Fruit fly (Drosophila melanogaster) whole organism, embryonic: ENCODE data around the gene Drgx.

ENCODE experiments used
- BEAF-32 ChIP-seq: fragments of 200-800 bp; sonication (Bioruptor generic); optimal IDR thresholded peaks from 3 replicates; lab custom pipeline; 2017; ENCODE audit warnings: missing biosample characterization, missing genetic modification characterization, mild to moderate bottlenecking, moderate library complexity, missing genetic modification reagents
- Bgb ChIP-seq: fragments of 200-800 bp; sonication (Bioruptor generic); IDR thresholded peaks from 2 replicates; pipeline ENCODE4 v1.3.6; 2022; ENCODE audit warnings: missing biosample characterization, missing genetic modification characterization; ENCODE audit not compliant: partially characterized antibody
- CG10209 ChIP-seq: fragments of 200-800 bp; sonication (Bioruptor generic); optimal IDR thresholded peaks from 3 replicates; lab custom pipeline; 2017; ENCODE audit warnings: missing biosample characterization, mild to moderate bottlenecking, missing genetic modification characterization, missing genetic modification reagents
- CG10431 ChIP-seq: fragments of 200-800 bp; sonication (Bioruptor generic); optimal IDR thresholded peaks from 3 replicates; lab custom pipeline; 2018; ENCODE audit warnings: missing biosample characterization, mild to moderate bottlenecking, missing genetic modification characterization
- CG11504 ChIP-seq: fragments of 200-800 bp; sonication (Bioruptor generic); optimal IDR thresholded peaks from 3 replicates; lab custom pipeline; 2019; ENCODE audit warnings: missing biosample characterization, mild to moderate bottlenecking, missing genetic modification characterization, moderate library complexity
- CG12236 ChIP-seq: fragments of 200-800 bp; sonication (Bioruptor generic); optimal IDR thresholded peaks from 2 replicates; lab custom pipeline; 2016; ENCODE audit warnings: missing biosample characterization, missing genetic modification characterization
- CG12391 ChIP-seq: fragments of 200-800 bp; sonication (Bioruptor generic); optimal IDR thresholded peaks from 3 replicates; lab custom pipeline; 2018; ENCODE audit warnings: missing biosample characterization, mild to moderate bottlenecking, missing genetic modification characterization, moderate library complexity
- CG13287 ChIP-seq: fragments of 200-800 bp; sonication (Bioruptor generic); IDR thresholded peaks from 2 replicates; pipeline ENCODE4 v1.3.6; 2022; ENCODE audit warnings: missing biosample characterization, missing genetic modification characterization; ENCODE audit not compliant: partially characterized antibody
- CG14860 ChIP-seq: fragments of 200-800 bp; sonication (Bioruptor generic); IDR thresholded peaks from 3 replicates; pipeline ENCODE4 v1.3.6; 2022; ENCODE audit warnings: missing biosample characterization, missing genetic modification characterization; ENCODE audit not compliant: partially characterized antibody
- CG17186 ChIP-seq: fragments of 200-800 bp; sonication (Bioruptor generic); optimal IDR thresholded peaks from 3 replicates; lab custom pipeline; 2017; ENCODE audit warnings: missing biosample characterization, missing genetic modification reagents, missing genetic modification characterization
- CG2202 ChIP-seq: fragments of 200-800 bp; sonication (Bioruptor generic); optimal IDR thresholded peaks from 2 replicates; lab custom pipeline; 2018; ENCODE audit warnings: missing biosample characterization, mild to moderate bottlenecking, missing genetic modification characterization
- CG42726 ChIP-seq: fragments of 200-800 bp; sonication (Bioruptor generic); IDR thresholded peaks from 2 replicates; pipeline ENCODE4 v1.3.6; 2022; ENCODE audit warnings: missing biosample characterization, missing genetic modification characterization; ENCODE audit not compliant: partially characterized antibody
- CG4854 ChIP-seq: fragments of 200-800 bp; sonication (Bioruptor generic); optimal IDR thresholded peaks from 2 replicates; lab custom pipeline; 2016; ENCODE audit warnings: missing biosample characterization, missing genetic modification characterization, inconsistent platforms
- CG7987 ChIP-seq: fragments of 200-800 bp; sonication (Bioruptor generic); optimal IDR thresholded peaks from 2 replicates; lab custom pipeline; 2018; ENCODE audit warnings: missing biosample characterization, mild to moderate bottlenecking, missing genetic modification characterization, moderate library complexity
- CG8089 ChIP-seq: fragments of 200-800 bp; sonication (Bioruptor generic); optimal IDR thresholded peaks from 3 replicates; lab custom pipeline; 2016; ENCODE audit warnings: missing biosample characterization, missing genetic modification characterization
- CG8388 ChIP-seq: fragments of 200-800 bp; sonication (Bioruptor generic); optimal IDR thresholded peaks from 2 replicates; lab custom pipeline; 2019; ENCODE audit warnings: missing biosample characterization, mild to moderate bottlenecking, missing genetic modification characterization, moderate library complexity
- CG8478 ChIP-seq: fragments of >200 bp; optimal IDR thresholded peaks from 2 replicates; lab custom pipeline; 2018
- CG8924 ChIP-seq: fragments of 200-800 bp; optimal IDR thresholded peaks from 3 replicates; lab custom pipeline; 2019; ENCODE audit warnings: missing biosample characterization, mild to moderate bottlenecking, missing genetic modification characterization, moderate library complexity
- CTCF ChIP-seq: fragments of 200-800 bp; sonication (Bioruptor generic); optimal IDR thresholded peaks from 2 replicates; lab custom pipeline; 2017; ENCODE audit warnings: missing biosample characterization, mild to moderate bottlenecking, missing genetic modification characterization, moderate library complexity
- CrebB ChIP-seq: fragments of 200-800 bp; sonication (Bioruptor generic); optimal IDR thresholded peaks from 3 replicates; lab custom pipeline; 2018; ENCODE audit warnings: missing biosample characterization, mild to moderate bottlenecking, missing genetic modification characterization
- D ChIP-seq, 2 experiments: fragments of 200-800 bp in 1 of 2; fragments of >200 bp in 1 of 2; sonication (Bioruptor generic) in 1 of 2; optimal IDR thresholded peaks; 2 replicates in 1 of 2; 3 replicates in 1 of 2; lab custom pipeline; 2017; ENCODE audit warnings: mild to moderate bottlenecking in 1 of 2, missing biosample characterization in 1 of 2, missing genetic modification characterization in 1 of 2, missing genetic modification reagents in 1 of 2
- Deaf1 ChIP-seq: fragments of 200-800 bp; optimal IDR thresholded peaks from 3 replicates; lab custom pipeline; 2019; ENCODE audit warnings: missing biosample characterization, mild to moderate bottlenecking, missing genetic modification characterization, moderate library complexity
- Dp ChIP-seq: fragments of 200-800 bp; sonication (Bioruptor generic); optimal IDR thresholded peaks from 2 replicates; lab custom pipeline; 2018; ENCODE audit warnings: missing biosample characterization, mild to moderate bottlenecking, missing genetic modification characterization, moderate library complexity
- HLHmδ ChIP-seq: fragments of 200-800 bp; sonication (Bioruptor generic); optimal IDR thresholded peaks from 2 replicates; lab custom pipeline; 2018; ENCODE audit warnings: missing biosample characterization, mild to moderate bottlenecking, missing genetic modification characterization, moderate library complexity
- Hr3 ChIP-seq: fragments of 200-800 bp; sonication (Bioruptor generic); optimal IDR thresholded peaks from 3 replicates; lab custom pipeline; 2016; ENCODE audit warnings: missing biosample characterization, missing genetic modification characterization
- Hr78 ChIP-seq, 2 experiments: fragments of 200-800 bp in 1 of 2; fragments of >200 bp in 1 of 2; sonication (Bioruptor generic) in 1 of 2; optimal IDR thresholded peaks; 2 replicates each; lab custom pipeline; 2017 to 2019; ENCODE audit warnings: missing biosample characterization in 2 of 2, missing genetic modification characterization in 2 of 2, mild to moderate bottlenecking in 1 of 2, moderate library complexity in 1 of 2
- Nf-YB ChIP-seq: fragments of 200-800 bp; sonication (Bioruptor generic); optimal IDR thresholded peaks from 3 replicates; lab custom pipeline; 2019; ENCODE audit warnings: missing biosample characterization, mild to moderate bottlenecking, missing genetic modification characterization, moderate library complexity
- Sox100B ChIP-seq: fragments of 200-800 bp; sonication (Bioruptor generic); optimal IDR thresholded peaks from 3 replicates; lab custom pipeline; 2018; ENCODE audit warnings: missing biosample characterization, mild to moderate bottlenecking, missing genetic modification characterization
- Vsx1 ChIP-seq: fragments of 200-800 bp; sonication (Bioruptor generic); optimal IDR thresholded peaks from 2 replicates; lab custom pipeline; 2017; ENCODE audit warnings: missing biosample characterization, mild to moderate bottlenecking, missing genetic modification characterization, missing genetic modification reagents
- al ChIP-seq: fragments of 200-800 bp; sonication (Bioruptor generic); IDR thresholded peaks from 2 replicates; pipeline ENCODE4 v1.3.6; 2022; ENCODE audit warnings: missing biosample characterization, missing genetic modification characterization
- ato ChIP-seq: fragments of 200-800 bp; sonication (Bioruptor generic); IDR thresholded peaks from 2 replicates; pipeline ENCODE4 v1.3.6; 2022; ENCODE audit warnings: missing biosample characterization, missing genetic modification characterization; ENCODE audit not compliant: partially characterized antibody
- bigmax ChIP-seq: fragments of 200-800 bp; sonication (Bioruptor generic); optimal IDR thresholded peaks from 2 replicates; lab custom pipeline; 2018; ENCODE audit warnings: missing biosample characterization, mild to moderate bottlenecking, missing genetic modification characterization
- cato ChIP-seq: fragments of 200-800 bp; sonication (Bioruptor generic); optimal IDR thresholded peaks from 2 replicates; lab custom pipeline; 2016; ENCODE audit warnings: missing biosample characterization, missing genetic modification characterization, borderline replicate concordance
- dmrt11E ChIP-seq: fragments of 200-800 bp; sonication (Bioruptor generic); optimal IDR thresholded peaks from 3 replicates; lab custom pipeline; 2018; ENCODE audit warnings: missing biosample characterization, mild to moderate bottlenecking, missing genetic modification characterization, moderate library complexity
- gem ChIP-seq: fragments of 200-800 bp; sonication (Bioruptor generic); optimal IDR thresholded peaks from 2 replicates; lab custom pipeline; 2019; ENCODE audit warnings: missing biosample characterization, mild to moderate bottlenecking, missing genetic modification characterization, moderate library complexity
- gro ChIP-seq: fragments of 200-800 bp; sonication (Bioruptor generic); optimal IDR thresholded peaks from 2 replicates; lab custom pipeline; 2016; ENCODE audit warnings: missing biosample characterization, missing genetic modification characterization
- nerfin-1 ChIP-seq: fragments of 200-800 bp; sonication (Bioruptor generic); optimal IDR thresholded peaks from 3 replicates; lab custom pipeline; 2019; ENCODE audit warnings: missing biosample characterization, mild to moderate bottlenecking, missing genetic modification characterization, moderate library complexity
- oc ChIP-seq: fragments of 200-800 bp; sonication (Bioruptor generic); optimal IDR thresholded peaks from 2 replicates; lab custom pipeline; 2018; ENCODE audit warnings: missing biosample characterization, mild to moderate bottlenecking, missing genetic modification characterization, moderate library complexity
- odd ChIP-seq: fragments of 200-800 bp; sonication (Bioruptor generic); optimal IDR thresholded peaks from 2 replicates; lab custom pipeline; 2017; ENCODE audit warnings: missing biosample characterization, mild to moderate bottlenecking, missing genetic modification characterization
- pan ChIP-seq, 4 experiments: fragments of >200 bp in 3 of 4; fragments of 200-800 bp in 1 of 4; sonication (Bioruptor generic) in 1 of 4; optimal IDR thresholded peaks in 3 of 4; IDR thresholded peaks in 1 of 4; 2 replicates each; pipeline versions ENCODE4 v1.3.6 to Lab custom; 2017 to 2022; ENCODE audit warnings: missing biosample characterization in 2 of 4, missing genetic modification characterization in 2 of 4, mixed read lengths in 1 of 4
- pzg ChIP-seq: fragments of 200-800 bp; sonication (Bioruptor generic); optimal IDR thresholded peaks from 3 replicates; lab custom pipeline; 2018; ENCODE audit warnings: missing biosample characterization, mild to moderate bottlenecking, missing genetic modification characterization, moderate library complexity
- slbo ChIP-seq: fragments of 200-800 bp; sonication (Bioruptor generic); IDR thresholded peaks from 2 replicates; pipeline ENCODE4 v1.3.6; 2022; ENCODE audit warnings: missing biosample characterization, missing genetic modification characterization
- stwl ChIP-seq: fragments of 200-800 bp; sonication (Bioruptor generic); optimal IDR thresholded peaks from 3 replicates; lab custom pipeline; 2018; ENCODE audit warnings: missing biosample characterization, mild to moderate bottlenecking, missing genetic modification characterization, moderate library complexity
- unc-4 ChIP-seq: fragments of 200-800 bp; sonication (Bioruptor generic); IDR thresholded peaks from 2 replicates; pipeline ENCODE4 v1.3.6; 2022; ENCODE audit warnings: missing biosample characterization, missing genetic modification characterization; ENCODE audit not compliant: partially characterized antibody

Gene Drgx

dm6 chr2L:3647521-3648172 is 14.9 kb upstream of the Drgx start (continued):
- no peak for TF ChIP-seq Nf-YB (GFP tag; lab: Kevin White, UChicago)
- peak; percentile 24 for TF ChIP-seq gem (tag; lab: Kevin White, UChicago)
- peak; percentile 42 for TF ChIP-seq Sox100B (GFP tag; lab: Kevin White, UChicago)
- TF ChIP-seq al (GFP tag; lab: Robert Waterston, UW) = no peak
- TF ChIP-seq CG10209 (GFP tag; lab: Kevin White, UChicago) = peak; percentile 6
- peak; percentile 28 for TF ChIP-seq CG8924 (tag; lab: Kevin White, UChicago)
- peak; percentile 7 for TF ChIP-seq CG7987
- no peak for TF ChIP-seq bigmax
- no peak for TF ChIP-seq stwl
- peak; percentile 1 for TF ChIP-seq dmrt11E
- peak; percentile 20 for TF ChIP-seq CG12391
- TF ChIP-seq pan (optimal IDR thresholded peaks at IDR 0.05; lab: Kevin White, UChicago) = no peak
- peak in 1 of 2 experiments; percentile 55 for TF ChIP-seq pan (GFP tag; optimal IDR thresholded peaks at IDR 0.05 in 1 of 2, IDR thresholded peaks at IDR 0.05 in 1 of 2)
- no peak for TF ChIP-seq BEAF-32
- TF ChIP-seq cato (GFP tag; lab: Kevin White, UChicago) = peak; percentile 7
- TF ChIP-seq CG10431 (GFP tag; lab: Kevin White, UChicago) = peak; percentile 43
- TF ChIP-seq Vsx1 (GFP tag; lab: Kevin White, UChicago) = peak; percentile 34
- TF ChIP-seq D (optimal IDR thresholded peaks at IDR 0.05; lab: Kevin White, UChicago) = no peak
- peak; percentile 19 for TF ChIP-seq D (GFP tag; optimal IDR thresholded peaks at IDR 0.05; lab: Kevin White, UChicago)
- peak; percentile 30 for TF ChIP-seq CG11504 (tag; lab: Kevin White, UChicago)

- TF ChIP-seq ato (no peak), Dp (GFP tag; lab: Kevin White, UChicago) (peak; percentile 31), dmrt11E (no peak), slbo (GFP tag; lab: Robert Waterston, UW) (no peak; the same call in 1 of the 2 replicates), CG13287 (peak; percentile 90), CG2202 (tag; lab: Kevin White, UChicago) (no peak), unc-4 (GFP tag; lab: Robert Waterston, UW) (peak; percentile 73), Hr3 (GFP tag; lab: Kevin White, UChicago) (no peak), CG4854 (GFP tag; lab: Kevin White, UChicago) (no peak), Bgb (GFP tag; lab: Robert Waterston, UW) (peak; percentile 40; the same call in 1 of the 2 replicates), CTCF (GFP tag; lab: Kevin White, UChicago) (peak; percentile 12), CG12236 (GFP tag; lab: Kevin White, UChicago) (no peak), Deaf1 (tag; lab: Kevin White, UChicago) (no peak), CrebB (tag; lab: Kevin White, UChicago) (peak; percentile 9), gro (GFP tag; lab: Kevin White, UChicago) (no peak), CG14860 (GFP tag; lab: Robert Waterston, UW) (no peak), CG8388 (GFP tag; lab: Kevin White, UChicago) (no peak), CG8089 (GFP tag; lab: Kevin White, UChicago) (no peak), gem (tag; lab: Kevin White, UChicago) (peak; percentile 28), nerfin-1 (tag; lab: Kevin White, UChicago) (no peak), pzg (GFP tag; lab: Kevin White, UChicago) (peak; percentile 19), Hr78 (GFP tag; optimal IDR thresholded peaks at IDR 0.05; lab: Kevin White, UChicago) (no peak), HLHmδ (GFP tag; lab: Kevin White, UChicago) (no peak), CG12391 (peak; percentile 51), CG17186 (no peak), odd (GFP tag; lab: Kevin White, UChicago) (no peak), CG11504 (tag; lab: Kevin White, UChicago) (no peak), CG8478 (lab: Kevin White, UChicago) (no peak), CG42726 (GFP tag; lab: Robert Waterston, UW) (no peak), oc (tag; lab: Kevin White, UChicago) (no peak)
Measured at dm6 chr2L:3648173-3648972, 14.2 kb upstream of the Drgx start.
